Worm (Caenorhabditis elegans): Measurements from ENCODE around the gene W05E10.1.

DNA sequence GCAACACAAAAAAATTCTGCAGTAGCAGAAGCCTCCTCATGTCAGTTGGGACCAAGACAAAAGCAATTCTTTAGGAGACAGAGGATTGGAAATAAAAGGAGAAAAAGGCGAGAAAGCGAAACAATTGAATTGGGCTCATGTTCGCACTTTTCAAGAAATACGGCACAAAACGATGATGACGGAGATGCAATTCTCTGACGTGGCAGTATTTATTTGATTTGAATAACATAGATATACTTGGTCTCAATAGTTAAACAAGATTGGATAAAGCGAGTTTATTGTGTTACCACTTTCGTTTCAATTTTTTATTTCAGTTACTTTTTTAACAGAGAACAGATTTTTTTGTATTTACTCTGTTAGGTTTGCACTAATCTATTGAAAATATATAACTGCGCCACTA lies 6.0 kb upstream of the W05E10.1 start:
- TF ChIP-seq him-1 (tag; optimal IDR thresholded peaks at IDR 0.05): no peak
- TF ChIP-seq W03F9.2 (tag; optimal IDR thresholded peaks at IDR 0.05): no peak

Measured in whole organism, L4/young adult.